Worm (Caenorhabditis elegans): ENCODE measurements around the gene mex-5.

ce11 chrIV:13313156-13313555 is 40.4 kb upstream of the mex-5 start:
- TF ChIP-seq W03F9.2 (tag; optimal IDR thresholded peaks at IDR 0.05), result no peak
- TF ChIP-seq him-1 (tag; optimal IDR thresholded peaks at IDR 0.05), result no peak

All from whole organism, L4/young adult.